Fruit fly (Drosophila melanogaster) whole organism, embryonic: ENCODE data around the gene Eno.
A peak's percentile ranks its signal among the peaks of the same experiment; 100 is the strongest.

Source experiments
- Atf-2 ChIP-seq: fragments of 200-800 bp; sonication (Bioruptor generic); optimal IDR thresholded peaks from 2 replicates; lab custom pipeline; 2016; ENCODE audit warnings: missing biosample characterization, missing genetic modification characterization
- B-H2 ChIP-seq: fragments of 200-800 bp; sonication (Bioruptor generic); optimal IDR thresholded peaks from 2 replicates; lab custom pipeline; 2018; ENCODE audit warnings: missing biosample characterization, mild to moderate bottlenecking, missing genetic modification characterization
- CG10431 ChIP-seq: fragments of 200-800 bp; sonication (Bioruptor generic); optimal IDR thresholded peaks from 3 replicates; lab custom pipeline; 2018; ENCODE audit warnings: missing biosample characterization, mild to moderate bottlenecking, missing genetic modification characterization
- CG11093 ChIP-seq: fragments of 200-800 bp; sonication (Bioruptor generic); IDR thresholded peaks from 3 replicates; pipeline ENCODE4 v1.3.6; 2022; ENCODE audit warnings: missing biosample characterization, missing genetic modification characterization
- CG11504 ChIP-seq: fragments of 200-800 bp; sonication (Bioruptor generic); optimal IDR thresholded peaks from 3 replicates; lab custom pipeline; 2019; ENCODE audit warnings: missing biosample characterization, mild to moderate bottlenecking, missing genetic modification characterization, moderate library complexity
- CG1233 ChIP-seq: fragments of 200-800 bp; sonication (Bioruptor generic); optimal IDR thresholded peaks from 4 replicates; lab custom pipeline; 2018; ENCODE audit warnings: missing biosample characterization, mild to moderate bottlenecking, missing genetic modification characterization
- CG13287 ChIP-seq: fragments of 200-800 bp; sonication (Bioruptor generic); IDR thresholded peaks from 2 replicates; pipeline ENCODE4 v1.3.6; 2022; ENCODE audit warnings: missing biosample characterization, missing genetic modification characterization; ENCODE audit not compliant: partially characterized antibody
- CG13624 ChIP-seq: fragments of 200-800 bp; sonication (Bioruptor generic); optimal IDR thresholded peaks from 2 replicates; lab custom pipeline; 2016; ENCODE audit warnings: missing biosample characterization, missing genetic modification characterization
- CG14860 ChIP-seq: fragments of 200-800 bp; sonication (Bioruptor generic); IDR thresholded peaks from 3 replicates; pipeline ENCODE4 v1.3.6; 2022; ENCODE audit warnings: missing biosample characterization, missing genetic modification characterization; ENCODE audit not compliant: partially characterized antibody
- CG15601 ChIP-seq: fragments of 200-800 bp; sonication (Bioruptor generic); optimal IDR thresholded peaks from 3 replicates; lab custom pipeline; 2019; ENCODE audit warnings: missing biosample characterization, mild to moderate bottlenecking, missing genetic modification characterization, moderate library complexity
- CG2129 ChIP-seq: fragments of 200-800 bp; sonication (Bioruptor generic); IDR thresholded peaks from 2 replicates; pipeline ENCODE4 v1.3.6; 2022; ENCODE audit warnings: missing biosample characterization, missing genetic modification characterization; ENCODE audit not compliant: partially characterized antibody
- CG32772 ChIP-seq: fragments of 200-800 bp; sonication (Bioruptor generic); IDR thresholded peaks from 2 replicates; pipeline ENCODE4 v1.3.6; 2022; ENCODE audit warnings: missing biosample characterization, missing genetic modification characterization
- CG4360 ChIP-seq: fragments of 200-800 bp; sonication (Bioruptor generic); IDR thresholded peaks from 2 replicates; pipeline ENCODE4 v1.3.6; 2022; ENCODE audit warnings: missing biosample characterization, missing genetic modification characterization
- CG4617 ChIP-seq: fragments of 200-800 bp; sonication (Bioruptor generic); optimal IDR thresholded peaks from 3 replicates; lab custom pipeline; 2016; ENCODE audit warnings: missing biosample characterization, missing genetic modification characterization, borderline replicate concordance
- CG6791 ChIP-seq: fragments of 200-800 bp; sonication (Bioruptor generic); IDR thresholded peaks from 3 replicates; pipeline ENCODE4 v1.3.6; 2022; ENCODE audit warnings: missing biosample characterization, missing genetic modification characterization; ENCODE audit not compliant: partially characterized antibody
- Dbx ChIP-seq: fragments of 200-800 bp; sonication (Bioruptor generic); IDR thresholded peaks from 3 replicates; pipeline ENCODE4 v1.3.6; 2022; ENCODE audit warnings: missing biosample characterization, missing genetic modification characterization
- Dip3 ChIP-seq: fragments of 200-800 bp; sonication (Bioruptor generic); optimal IDR thresholded peaks from 3 replicates; lab custom pipeline; 2016; ENCODE audit warnings: missing biosample characterization, missing genetic modification characterization
- Dll ChIP-seq: fragments of 200-800 bp; sonication (Bioruptor generic); IDR thresholded peaks from 4 replicates; pipeline ENCODE4 v1.3.6; 2022; ENCODE audit warnings: missing biosample characterization, missing genetic modification characterization; ENCODE audit not compliant: partially characterized antibody
- E2f1 ChIP-seq: fragments of 200-800 bp; sonication (Bioruptor generic); IDR thresholded peaks from 2 replicates; pipeline ENCODE4 v1.3.6; 2022; ENCODE audit warnings: missing biosample characterization, missing genetic modification characterization
- Ets65A ChIP-seq: fragments of 200-800 bp; sonication (Bioruptor generic); peaks from one replicate; lab custom pipeline; 2016; ENCODE audit warnings: missing biosample characterization, missing genetic modification characterization
- GATAe ChIP-seq: fragments of 200-800 bp; sonication (Bioruptor generic); conservative IDR thresholded peaks from 2 replicates; pipeline ENCODE4 v1.3.6; 2022; ENCODE audit warnings: missing biosample characterization, missing genetic modification characterization
- Nf-YC ChIP-seq: fragments of 200-800 bp; optimal IDR thresholded peaks from 3 replicates; lab custom pipeline; 2019; ENCODE audit warnings: missing biosample characterization, mild to moderate bottlenecking, missing genetic modification characterization, moderate library complexity
- Pdp1 ChIP-seq, 2 experiments: fragments of 200-800 bp; sonication (Bioruptor generic); optimal IDR thresholded peaks; 3 replicates each; lab custom pipeline; 2016; ENCODE audit warnings: missing biosample characterization in 2 of 2, missing genetic modification characterization in 2 of 2, mild to moderate bottlenecking in 1 of 2, moderate library complexity in 1 of 2
- Side ChIP-seq: fragments of 200-800 bp; sonication (Bioruptor generic); optimal IDR thresholded peaks from 2 replicates; lab custom pipeline; 2016; ENCODE audit warnings: missing biosample characterization, missing genetic modification characterization
- Xrp1 ChIP-seq: fragments of 200-800 bp; sonication (Bioruptor generic); IDR thresholded peaks from 2 replicates; pipeline ENCODE4 v1.3.6; 2022; ENCODE audit warnings: missing biosample characterization, missing genetic modification characterization
- ab ChIP-seq: fragments of 200-800 bp; sonication (Bioruptor generic); optimal IDR thresholded peaks from 2 replicates; lab custom pipeline; 2016; ENCODE audit warnings: missing biosample characterization, missing genetic modification characterization
- cg ChIP-seq: fragments of 200-800 bp; sonication (Bioruptor generic); optimal IDR thresholded peaks from 3 replicates; lab custom pipeline; 2019; ENCODE audit warnings: missing biosample characterization, mild to moderate bottlenecking, missing genetic modification characterization, moderate library complexity
- chinmo ChIP-seq: fragments of 200-800 bp; sonication (Bioruptor generic); IDR thresholded peaks from 4 replicates; pipeline ENCODE4 v1.3.6; 2022; ENCODE audit warnings: missing biosample characterization, missing genetic modification characterization; ENCODE audit not compliant: partially characterized antibody
- cwo ChIP-seq: fragments of 200-800 bp; sonication (Bioruptor generic); optimal IDR thresholded peaks from 3 replicates; lab custom pipeline; 2017; ENCODE audit warnings: missing biosample characterization, missing genetic modification characterization, mild to moderate bottlenecking, moderate library complexity, missing genetic modification reagents
- dimm ChIP-seq: fragments of 200-800 bp; sonication (Bioruptor generic); IDR thresholded peaks from 2 replicates; pipeline ENCODE4 v1.3.6; 2022; ENCODE audit warnings: missing biosample characterization, missing genetic modification characterization
- dmrt11E ChIP-seq: fragments of 200-800 bp; sonication (Bioruptor generic); optimal IDR thresholded peaks from 3 replicates; lab custom pipeline; 2018; ENCODE audit warnings: missing biosample characterization, mild to moderate bottlenecking, missing genetic modification characterization, moderate library complexity
- gfzf ChIP-seq: fragments of 200-800 bp; sonication (Bioruptor generic); optimal IDR thresholded peaks from 2 replicates; lab custom pipeline; 2016; ENCODE audit warnings: missing biosample characterization, mild to moderate bottlenecking, missing genetic modification characterization, moderate library complexity
- hb ChIP-seq: fragments of 200-800 bp; sonication (Bioruptor generic); IDR thresholded peaks from 3 replicates; pipeline ENCODE4 v1.3.6; 2022; ENCODE audit warnings: missing biosample characterization, missing genetic modification characterization; ENCODE audit not compliant: partially characterized antibody
- inv ChIP-seq: fragments of 200-800 bp; sonication (Bioruptor generic); IDR thresholded peaks from 2 replicates; pipeline ENCODE4 v1.3.6; 2022; ENCODE audit warnings: missing biosample characterization, missing genetic modification characterization; ENCODE audit not compliant: partially characterized antibody
- kay ChIP-seq: fragments of 200-800 bp; sonication (Bioruptor generic); optimal IDR thresholded peaks from 2 replicates; lab custom pipeline; 2016; ENCODE audit warnings: missing biosample characterization, missing genetic modification characterization
- knrl ChIP-seq: fragments of 200-800 bp; sonication (Bioruptor generic); IDR thresholded peaks from 3 replicates; pipeline ENCODE4 v1.3.6; 2022; ENCODE audit warnings: missing biosample characterization, missing genetic modification characterization; ENCODE audit not compliant: partially characterized antibody
- nerfin-2 ChIP-seq: fragments of 200-800 bp; sonication (Bioruptor generic); IDR thresholded peaks from 2 replicates; pipeline ENCODE4 v1.3.6; 2022; ENCODE audit warnings: missing biosample characterization, missing genetic modification characterization; ENCODE audit not compliant: partially characterized antibody
- pan ChIP-seq, 4 experiments: fragments of >200 bp in 3 of 4; fragments of 200-800 bp in 1 of 4; sonication (Bioruptor generic) in 1 of 4; optimal IDR thresholded peaks in 3 of 4; IDR thresholded peaks in 1 of 4; 2 replicates each; pipeline versions ENCODE4 v1.3.6 to Lab custom; 2017 to 2022; ENCODE audit warnings: missing biosample characterization in 2 of 4, missing genetic modification characterization in 2 of 4, mixed read lengths in 1 of 4
- pb ChIP-seq: fragments of 200-800 bp; sonication (Bioruptor generic); optimal IDR thresholded peaks from 3 replicates; lab custom pipeline; 2016; ENCODE audit warnings: missing biosample characterization, missing genetic modification characterization
- phol ChIP-seq: fragments of 200-800 bp; sonication (Bioruptor generic); optimal IDR thresholded peaks from 3 replicates; lab custom pipeline; 2018; ENCODE audit warnings: missing biosample characterization, mild to moderate bottlenecking, missing genetic modification characterization, moderate library complexity
- pzg ChIP-seq: fragments of 200-800 bp; sonication (Bioruptor generic); optimal IDR thresholded peaks from 3 replicates; lab custom pipeline; 2018; ENCODE audit warnings: missing biosample characterization, mild to moderate bottlenecking, missing genetic modification characterization, moderate library complexity
- slbo ChIP-seq: fragments of 200-800 bp; sonication (Bioruptor generic); IDR thresholded peaks from 2 replicates; pipeline ENCODE4 v1.3.6; 2022; ENCODE audit warnings: missing biosample characterization, missing genetic modification characterization
- stwl ChIP-seq: fragments of 200-800 bp; sonication (Bioruptor generic); optimal IDR thresholded peaks from 3 replicates; lab custom pipeline; 2018; ENCODE audit warnings: missing biosample characterization, mild to moderate bottlenecking, missing genetic modification characterization, moderate library complexity
- tin ChIP-seq: fragments of 200-800 bp; sonication (Bioruptor generic); optimal IDR thresholded peaks from 3 replicates; lab custom pipeline; 2016; ENCODE audit warnings: missing biosample characterization, missing genetic modification characterization
- tna ChIP-seq: fragments of 200-800 bp; sonication (Bioruptor generic); IDR thresholded peaks from 2 replicates; pipeline ENCODE4 v1.3.6; 2022; ENCODE audit warnings: missing biosample characterization, missing genetic modification characterization; ENCODE audit not compliant: partially characterized antibody
- vnd ChIP-seq: fragments of 200-800 bp; sonication (Bioruptor generic); IDR thresholded peaks from 3 replicates; pipeline ENCODE4 v1.3.6; 2022; ENCODE audit warnings: missing biosample characterization, missing genetic modification characterization; ENCODE audit not compliant: partially characterized antibody
- vvl ChIP-seq: fragments of 200-800 bp; sonication (Bioruptor generic); IDR thresholded peaks from 2 replicates; pipeline ENCODE4 v1.3.6; 2022; ENCODE audit warnings: missing biosample characterization, missing genetic modification characterization

Gene Eno

dm6 chr2L:1704746-1705145, 24.7 kb downstream of the Eno start, which contains the start of gene cpb (continued):
- no peak for TF ChIP-seq Atf-2 (GFP tag; lab: Kevin White, UChicago)
- no peak for TF ChIP-seq cwo (GFP tag; lab: Kevin White, UChicago)
- TF ChIP-seq inv (GFP tag; lab: Robert Waterston, UW), result peak; percentile 85
- peak; percentile 85 for TF ChIP-seq nerfin-2 (GFP tag; lab: Robert Waterston, UW)
- TF ChIP-seq B-H2 (GFP tag; lab: Kevin White, UChicago), result no peak
- no peak for TF ChIP-seq CG11093 (GFP tag; lab: Robert Waterston, UW)
- TF ChIP-seq CG4617 (GFP tag; lab: Kevin White, UChicago), result peak; percentile 75
- TF ChIP-seq gfzf (GFP tag; lab: Kevin White, UChicago), result peak; percentile 30
- no peak for TF ChIP-seq tin
- TF ChIP-seq Pdp1 (GFP tag; optimal IDR thresholded peaks at IDR 0.05; lab: Kevin White, UChicago), result peak in 1 of 2 experiments; percentile 15
- peak; percentile 89 for TF ChIP-seq hb (GFP tag; lab: Robert Waterston, UW)
- peak; percentile 85 for TF ChIP-seq knrl (GFP tag; lab: Robert Waterston, UW)
- peak; percentile 22 for TF ChIP-seq Nf-YC
- TF ChIP-seq Side (GFP tag; lab: Kevin White, UChicago), result no peak
- peak; percentile 73 for TF ChIP-seq kay (GFP tag; lab: Kevin White, UChicago)
- TF ChIP-seq chinmo (GFP tag; lab: Robert Waterston, UW), result peak; percentile 96; the same call in 3 of the 4 replicates
- TF ChIP-seq CG15601 (tag; lab: Kevin White, UChicago), result no peak
- TF ChIP-seq CG32772, result no peak
- TF ChIP-seq CG11504 (tag; lab: Kevin White, UChicago), result no peak
- peak; percentile 88 for TF ChIP-seq Dll (GFP tag; lab: Robert Waterston, UW)
- no peak for TF ChIP-seq E2f1 (GFP tag; lab: Robert Waterston, UW)
- TF ChIP-seq Dip3 (GFP tag; lab: Kevin White, UChicago), result no peak
- peak; percentile 94 for TF ChIP-seq CG6791 (GFP tag; lab: Robert Waterston, UW)
- peak; percentile 88 for TF ChIP-seq vnd (GFP tag; lab: Robert Waterston, UW)
- TF ChIP-seq CG2129, result peak; percentile 78
- TF ChIP-seq slbo, result no peak
- peak; percentile 62 for TF ChIP-seq pzg (GFP tag; lab: Kevin White, UChicago)
- TF ChIP-seq phol (tag; lab: Kevin White, UChicago), result peak; percentile 5
- TF ChIP-seq CG14860 (GFP tag; lab: Robert Waterston, UW), result peak; percentile 86
- TF ChIP-seq tna (GFP tag; lab: Robert Waterston, UW), result peak; percentile 91
- TF ChIP-seq CG4360, result no peak

dm6 chr2L:1696269-1696668, 33.2 kb downstream of the Eno start:
- TF ChIP-seq chinmo (GFP tag; lab: Robert Waterston, UW), result peak; percentile 93
- TF ChIP-seq Ets65A (GFP tag; lab: Kevin White, UChicago), result peak; percentile 74
- no peak for TF ChIP-seq ab
- TF ChIP-seq, all 482 proteins: peak for 2

dm6 chr2L:1692857-1693256, 36.6 kb downstream of the Eno start:
- TF ChIP-seq CG10431 (GFP tag; lab: Kevin White, UChicago) (no peak), dimm (GFP tag; lab: Robert Waterston, UW) (no peak), Xrp1 (GFP tag; lab: Robert Waterston, UW) (no peak), stwl (tag; lab: Kevin White, UChicago) (no peak), pb (GFP tag; lab: Kevin White, UChicago) (no peak), CG13287 (GFP tag; lab: Robert Waterston, UW) (no peak), GATAe (GFP tag; lab: Robert Waterston, UW) (peak; percentile 32; the same call in 1 of the 2 replicates), CG13624 (GFP tag; lab: Kevin White, UChicago) (peak; percentile 35), cg (GFP tag; lab: Kevin White, UChicago) (peak; percentile 8), Dbx (GFP tag; lab: Robert Waterston, UW) (0 out of 3 replicates have a peak, but pooled peaks have one; percentile 8), pan (optimal IDR thresholded peaks at IDR 0.05; lab: Kevin White, UChicago) (no peak), pan (GFP tag; optimal IDR thresholded peaks at IDR 0.05 in 1 of 2, IDR thresholded peaks at IDR 0.05 in 1 of 2) (peak in 1 of 2 experiments; percentile 47), kay (GFP tag; lab: Kevin White, UChicago) (peak; percentile 3), CG1233 (no peak), vvl (no peak), dmrt11E (no peak)
